Fruit fly (Drosophila melanogaster) whole organism, embryonic: ENCODE measurements around the gene CG9372.

ENCODE experiments used
- CG10267 ChIP-seq: fragments of 200-800 bp; sonication (Bioruptor generic); optimal IDR thresholded peaks from 2 replicates; lab custom pipeline; 2018; ENCODE audit warnings: missing biosample characterization, mild to moderate bottlenecking, missing genetic modification characterization, moderate library complexity
- CG10431 ChIP-seq: fragments of 200-800 bp; sonication (Bioruptor generic); optimal IDR thresholded peaks from 3 replicates; lab custom pipeline; 2018; ENCODE audit warnings: missing biosample characterization, mild to moderate bottlenecking, missing genetic modification characterization
- CG15011 ChIP-seq: fragments of 200-800 bp; sonication (Bioruptor generic); optimal IDR thresholded peaks from 3 replicates; lab custom pipeline; 2018; ENCODE audit warnings: missing biosample characterization, mild to moderate bottlenecking, missing genetic modification characterization
- CG15073 ChIP-seq: fragments of 200-800 bp; sonication (Bioruptor generic); optimal IDR thresholded peaks from 2 replicates; lab custom pipeline; 2016; ENCODE audit warnings: missing biosample characterization, missing genetic modification characterization
- CG1647 ChIP-seq: fragments of 200-800 bp; sonication (Bioruptor generic); optimal IDR thresholded peaks from 3 replicates; lab custom pipeline; 2016; ENCODE audit warnings: missing biosample characterization, missing genetic modification characterization
- CG17328 ChIP-seq: fragments of 200-800 bp; sonication (Bioruptor generic); IDR thresholded peaks from 2 replicates; pipeline ENCODE4 v1.3.6; 2022; ENCODE audit warnings: missing biosample characterization, missing genetic modification characterization
- CG2120 ChIP-seq: fragments of 200-800 bp; sonication (Bioruptor generic); optimal IDR thresholded peaks from 3 replicates; lab custom pipeline; 2016; ENCODE audit warnings: missing biosample characterization, missing genetic modification characterization
- CG2199 ChIP-seq: fragments of 200-800 bp; sonication (Bioruptor generic); IDR thresholded peaks from 3 replicates; pipeline ENCODE4 v1.3.6; 2022; ENCODE audit warnings: missing biosample characterization, missing genetic modification characterization
- CG2202 ChIP-seq: fragments of 200-800 bp; sonication (Bioruptor generic); optimal IDR thresholded peaks from 2 replicates; lab custom pipeline; 2018; ENCODE audit warnings: missing biosample characterization, mild to moderate bottlenecking, missing genetic modification characterization
- CG31388 ChIP-seq: fragments of 200-800 bp; sonication (Bioruptor generic); optimal IDR thresholded peaks from 2 replicates; lab custom pipeline; 2016; ENCODE audit warnings: missing biosample characterization, missing genetic modification characterization
- CG3163 ChIP-seq: fragments of 200-800 bp; sonication (Bioruptor generic); optimal IDR thresholded peaks from 3 replicates; lab custom pipeline; 2016; ENCODE audit warnings: missing biosample characterization, missing genetic modification characterization
- CG33213 ChIP-seq: fragments of 200-800 bp; sonication (Bioruptor generic); optimal IDR thresholded peaks from 3 replicates; lab custom pipeline; 2016; ENCODE audit warnings: missing biosample characterization, missing genetic modification characterization
- CG34224 ChIP-seq: fragments of 200-800 bp; sonication (Bioruptor generic); IDR thresholded peaks from 3 replicates; pipeline ENCODE4 v1.3.6; 2022; ENCODE audit warnings: missing biosample characterization, missing genetic modification characterization; ENCODE audit not compliant: partially characterized antibody
- CG4617 ChIP-seq: fragments of 200-800 bp; sonication (Bioruptor generic); optimal IDR thresholded peaks from 3 replicates; lab custom pipeline; 2016; ENCODE audit warnings: missing biosample characterization, missing genetic modification characterization, borderline replicate concordance
- CG7357 ChIP-seq: fragments of 200-800 bp; sonication (Bioruptor generic); IDR thresholded peaks from 3 replicates; pipeline ENCODE4 v1.3.6; 2022; ENCODE audit warnings: missing biosample characterization, missing genetic modification characterization
- CG7928 ChIP-seq: fragments of 200-800 bp; sonication (Bioruptor generic); optimal IDR thresholded peaks from 2 replicates; lab custom pipeline; 2017; ENCODE audit warnings: missing biosample characterization, mild to moderate bottlenecking, missing genetic modification characterization
- CG7987 ChIP-seq: fragments of 200-800 bp; sonication (Bioruptor generic); optimal IDR thresholded peaks from 2 replicates; lab custom pipeline; 2018; ENCODE audit warnings: missing biosample characterization, mild to moderate bottlenecking, missing genetic modification characterization, moderate library complexity
- CG8290 ChIP-seq, 3 experiments: fragments of 200-800 bp; sonication (Bioruptor generic); optimal IDR thresholded peaks; 2 replicates each; lab custom pipeline; 2016 to 2019; ENCODE audit warnings: missing biosample characterization in 3 of 3, missing genetic modification characterization in 3 of 3, mild to moderate bottlenecking in 2 of 3, moderate library complexity in 1 of 3
- CG8388 ChIP-seq: fragments of 200-800 bp; sonication (Bioruptor generic); optimal IDR thresholded peaks from 2 replicates; lab custom pipeline; 2019; ENCODE audit warnings: missing biosample characterization, mild to moderate bottlenecking, missing genetic modification characterization, moderate library complexity
- CG9727 ChIP-seq: fragments of 200-800 bp; sonication (Bioruptor generic); optimal IDR thresholded peaks from 3 replicates; lab custom pipeline; 2017; ENCODE audit warnings: missing biosample characterization, mild to moderate bottlenecking, missing genetic modification characterization
- D ChIP-seq, 2 experiments: fragments of 200-800 bp in 1 of 2; fragments of >200 bp in 1 of 2; sonication (Bioruptor generic) in 1 of 2; optimal IDR thresholded peaks; 2 replicates in 1 of 2; 3 replicates in 1 of 2; lab custom pipeline; 2017; ENCODE audit warnings: mild to moderate bottlenecking in 1 of 2, missing biosample characterization in 1 of 2, missing genetic modification characterization in 1 of 2, missing genetic modification reagents in 1 of 2
- Fer2 ChIP-seq: fragments of 200-800 bp; sonication (Bioruptor generic); optimal IDR thresholded peaks from 2 replicates; lab custom pipeline; 2018; ENCODE audit warnings: missing biosample characterization, mild to moderate bottlenecking, missing genetic modification characterization, moderate library complexity
- HHEX ChIP-seq: fragments of 200-800 bp; sonication (Bioruptor generic); optimal IDR thresholded peaks from 3 replicates; lab custom pipeline; 2017; ENCODE audit warnings: missing biosample characterization, mild to moderate bottlenecking, missing genetic modification characterization, missing genetic modification reagents
- Hey ChIP-seq: fragments of 200-800 bp; sonication (Bioruptor generic); optimal IDR thresholded peaks from 3 replicates; lab custom pipeline; 2018; ENCODE audit warnings: missing biosample characterization, mild to moderate bottlenecking, missing genetic modification characterization
- Lim3 ChIP-seq: fragments of 200-800 bp; sonication (Bioruptor generic); IDR thresholded peaks from 2 replicates; pipeline ENCODE4 v1.3.6; 2022; ENCODE audit warnings: missing biosample characterization, missing genetic modification characterization
- Max ChIP-seq: fragments of 200-800 bp; sonication (Bioruptor generic); optimal IDR thresholded peaks from 2 replicates; lab custom pipeline; 2016; ENCODE audit warnings: missing biosample characterization, mild to moderate bottlenecking, missing genetic modification characterization
- NFAT ChIP-seq: fragments of 200-800 bp; sonication (Bioruptor generic); IDR thresholded peaks from 2 replicates; pipeline ENCODE4 v1.3.6; 2022; ENCODE audit warnings: missing biosample characterization, missing genetic modification characterization
- Oaz ChIP-seq: fragments of 200-800 bp; sonication (Bioruptor generic); IDR thresholded peaks from 2 replicates; pipeline ENCODE4 v1.3.6; 2022; ENCODE audit warnings: missing biosample characterization, missing genetic modification characterization
- ac ChIP-seq: fragments of 200-800 bp; sonication (Bioruptor generic); optimal IDR thresholded peaks from 3 replicates; lab custom pipeline; 2017; ENCODE audit warnings: missing biosample characterization, mild to moderate bottlenecking, missing genetic modification characterization
- bcd ChIP-seq: fragments of 200-800 bp; sonication (Bioruptor generic); optimal IDR thresholded peaks from 2 replicates; lab custom pipeline; 2017; ENCODE audit warnings: missing biosample characterization, mild to moderate bottlenecking, missing genetic modification characterization
- bsh ChIP-seq, 2 experiments: fragments of 200-800 bp; sonication (Bioruptor generic); optimal IDR thresholded peaks; 2 replicates each; lab custom pipeline; 2017 to 2018; ENCODE audit warnings: mild to moderate bottlenecking in 2 of 2, missing biosample characterization in 2 of 2, missing genetic modification characterization in 2 of 2, moderate library complexity in 1 of 2
- danr ChIP-seq: fragments of 200-800 bp; sonication (Bioruptor generic); IDR thresholded peaks from 2 replicates; pipeline ENCODE4 v1.3.6; 2022; ENCODE audit warnings: missing biosample characterization, missing genetic modification characterization
- dm ChIP-seq: fragments of 200-800 bp; sonication (Bioruptor generic); optimal IDR thresholded peaks from 3 replicates; lab custom pipeline; 2016; ENCODE audit warnings: missing biosample characterization, missing genetic modification characterization
- en ChIP-seq: fragments of 200-800 bp; sonication (Bioruptor generic); optimal IDR thresholded peaks from 2 replicates; lab custom pipeline; 2016; ENCODE audit warnings: missing biosample characterization, missing genetic modification characterization
- exex ChIP-seq: fragments of 200-800 bp; sonication (Bioruptor generic); optimal IDR thresholded peaks from 4 replicates; lab custom pipeline; 2018; ENCODE audit warnings: missing biosample characterization, mild to moderate bottlenecking, missing genetic modification characterization, moderate library complexity
- fru ChIP-seq: fragments of >200 bp; optimal IDR thresholded peaks from 2 replicates; lab custom pipeline; 2017
- gsb-n ChIP-seq: fragments of 200-800 bp; sonication (Bioruptor generic); optimal IDR thresholded peaks from 3 replicates; lab custom pipeline; 2018; ENCODE audit warnings: missing biosample characterization, mild to moderate bottlenecking, missing genetic modification characterization
- ind ChIP-seq: fragments of 200-800 bp; sonication (Bioruptor generic); optimal IDR thresholded peaks from 3 replicates; lab custom pipeline; 2016; ENCODE audit warnings: missing biosample characterization, missing genetic modification characterization
- ken ChIP-seq: fragments of 200-800 bp; sonication (Bioruptor generic); IDR thresholded peaks from 3 replicates; pipeline ENCODE4 v1.3.6; 2022; ENCODE audit warnings: missing biosample characterization, missing genetic modification characterization
- lilli ChIP-seq: fragments of 200-800 bp; sonication (Bioruptor generic); optimal IDR thresholded peaks from 3 replicates; lab custom pipeline; 2016; ENCODE audit warnings: missing biosample characterization, missing genetic modification characterization
- lola ChIP-seq, 3 experiments: fragments of >200 bp in 2 of 3; fragments of 200-800 bp in 1 of 3; sonication (Bioruptor generic) in 1 of 3; optimal IDR thresholded peaks; 2 replicates each; lab custom pipeline; 2017 to 2019; ENCODE audit warnings: missing biosample characterization in 3 of 3, missing genetic modification characterization in 3 of 3, mild to moderate bottlenecking in 1 of 3, moderate library complexity in 1 of 3
- maf-S ChIP-seq: fragments of 200-800 bp; sonication (Bioruptor generic); optimal IDR thresholded peaks from 2 replicates; lab custom pipeline; 2016; ENCODE audit warnings: missing biosample characterization, missing genetic modification characterization
- pita ChIP-seq: fragments of 200-800 bp; sonication (Bioruptor generic); optimal IDR thresholded peaks from 2 replicates; lab custom pipeline; 2017; ENCODE audit warnings: missing biosample characterization, mild to moderate bottlenecking, missing genetic modification characterization
- ranshi ChIP-seq: fragments of 200-800 bp; sonication (Bioruptor generic); IDR thresholded peaks from 2 replicates; pipeline ENCODE4 v1.3.6; 2022; ENCODE audit warnings: missing biosample characterization, missing genetic modification characterization
- sens-2 ChIP-seq: fragments of 200-800 bp; sonication (Bioruptor generic); IDR thresholded peaks from 2 replicates; pipeline ENCODE4 v1.3.6; 2022; ENCODE audit warnings: missing biosample characterization, missing genetic modification characterization
- sisA ChIP-seq: fragments of 200-800 bp; sonication (Bioruptor generic); IDR thresholded peaks from 2 replicates; pipeline ENCODE4 v1.3.6; 2022; ENCODE audit warnings: missing biosample characterization, missing genetic modification characterization
- stwl ChIP-seq: fragments of 200-800 bp; sonication (Bioruptor generic); optimal IDR thresholded peaks from 3 replicates; lab custom pipeline; 2018; ENCODE audit warnings: missing biosample characterization, mild to moderate bottlenecking, missing genetic modification characterization, moderate library complexity
- vnd ChIP-seq: fragments of 200-800 bp; sonication (Bioruptor generic); IDR thresholded peaks from 3 replicates; pipeline ENCODE4 v1.3.6; 2022; ENCODE audit warnings: missing biosample characterization, missing genetic modification characterization; ENCODE audit not compliant: partially characterized antibody
- zfh1 ChIP-seq: fragments of 200-800 bp; sonication (Bioruptor generic); IDR thresholded peaks from 3 replicates; pipeline ENCODE4 v1.3.6; 2022; ENCODE audit warnings: missing biosample characterization, missing genetic modification characterization

Gene CG9372

dm6 chr3L:19612172-19612571 is 6.2 kb downstream of the CG9372 start, which contains the start of the genes Lon and PIG-F (continued):
- no peak for TF ChIP-seq D (optimal IDR thresholded peaks at IDR 0.05; lab: Kevin White, UChicago)
- peak; percentile 99 for TF ChIP-seq D (GFP tag; optimal IDR thresholded peaks at IDR 0.05; lab: Kevin White, UChicago)
- TF ChIP-seq CG10267 (tag; lab: Kevin White, UChicago) = peak; percentile 100
- peak; percentile 91 for TF ChIP-seq Hey (tag; lab: Kevin White, UChicago)
- peak; percentile 99 for TF ChIP-seq CG2120
- TF ChIP-seq CG17328 = peak; percentile 97
- TF ChIP-seq stwl = peak; percentile 97
- TF ChIP-seq Fer2 (tag; lab: Kevin White, UChicago) = peak; percentile 99
- peak; percentile 98 for TF ChIP-seq CG8388 (GFP tag; lab: Kevin White, UChicago)
- TF ChIP-seq CG8290 (GFP tag; optimal IDR thresholded peaks at IDR 0.05; lab: Kevin White, UChicago) = peak; percentile 99
- TF ChIP-seq CG8290 (tag; optimal IDR thresholded peaks at IDR 0.05; lab: Kevin White, UChicago) = peak in 1 of 2 experiments; percentile 98
- peak; percentile 84 for TF ChIP-seq CG7928 (GFP tag; lab: Kevin White, UChicago)
- TF ChIP-seq bcd (GFP tag; lab: Kevin White, UChicago) = peak; percentile 99
- TF ChIP-seq en (GFP tag; lab: Kevin White, UChicago) = peak; percentile 96
- TF ChIP-seq Oaz (GFP tag; lab: Robert Waterston, UW) = peak; percentile 97
- peak; percentile 98 for TF ChIP-seq CG1647 (GFP tag; lab: Kevin White, UChicago)
- no peak for TF ChIP-seq fru (lab: Kevin White, UChicago)
- TF ChIP-seq CG3163 (GFP tag; lab: Kevin White, UChicago) = peak; percentile 85
- TF ChIP-seq CG15073 (GFP tag; lab: Kevin White, UChicago) = peak; percentile 91
- TF ChIP-seq ac = peak; percentile 99
- TF ChIP-seq gsb-n (tag; lab: Kevin White, UChicago) = peak; percentile 99
- peak; percentile 94 for TF ChIP-seq CG7987 (GFP tag; lab: Kevin White, UChicago)
- TF ChIP-seq zfh1 (GFP tag; lab: Robert Waterston, UW) = peak; percentile 99
- peak; percentile 98 for TF ChIP-seq NFAT (GFP tag; lab: Robert Waterston, UW)
- peak; percentile 97 for TF ChIP-seq CG7357 (GFP tag; lab: Robert Waterston, UW)
- TF ChIP-seq CG9727 (GFP tag; lab: Kevin White, UChicago) = peak; percentile 99
- peak; percentile 98 for TF ChIP-seq CG15011 (GFP tag; lab: Kevin White, UChicago)
- no peak for TF ChIP-seq pita
- TF ChIP-seq HHEX (GFP tag; lab: Kevin White, UChicago) = peak; percentile 99
- TF ChIP-seq sens-2 = peak; percentile 95
- peak; percentile 100 for TF ChIP-seq CG4617 (GFP tag; lab: Kevin White, UChicago)
- peak; percentile 93 for TF ChIP-seq Lim3 (GFP tag; lab: Robert Waterston, UW)
- TF ChIP-seq Max = peak; percentile 100
- TF ChIP-seq ken (GFP tag; lab: Robert Waterston, UW) = peak; percentile 98
- TF ChIP-seq lola (GFP tag; optimal IDR thresholded peaks at IDR 0.05; lab: Kevin White, UChicago) = peak in 1 of 3 experiments; percentile 99
- TF ChIP-seq lilli (GFP tag; lab: Kevin White, UChicago) = peak; percentile 99
- TF ChIP-seq vnd (GFP tag; lab: Robert Waterston, UW) = peak; percentile 60
- TF ChIP-seq CG10431 (GFP tag; lab: Kevin White, UChicago) = peak; percentile 98
- TF ChIP-seq CG2202 = peak; percentile 99
- TF ChIP-seq dm (GFP tag; lab: Kevin White, UChicago) = peak; percentile 94
- TF ChIP-seq ind = peak; percentile 100
- TF ChIP-seq danr (GFP tag; lab: Robert Waterston, UW) = peak; percentile 97
- TF ChIP-seq CG2199 = peak; percentile 95
- TF ChIP-seq ranshi (GFP tag; lab: Robert Waterston, UW) = peak; percentile 98
- TF ChIP-seq CG34224 = peak; percentile 60; the same call in 2 of the 3 replicates
- peak; percentile 99 for TF ChIP-seq sisA (GFP tag; lab: Robert Waterston, UW)
- peak; percentile 98 for TF ChIP-seq maf-S
- TF ChIP-seq exex = peak; percentile 93
- TF ChIP-seq CG33213 (GFP tag; lab: Kevin White, UChicago) = peak; percentile 95
- peak; percentile 98 for TF ChIP-seq CG31388 (GFP tag; lab: Kevin White, UChicago)
- peak; percentile 98 to 99 for TF ChIP-seq bsh (GFP tag; optimal IDR thresholded peaks at IDR 0.05; lab: Kevin White, UChicago)
